Fruit fly (Drosophila melanogaster): ENCODE measurements around the gene S.

The S gene

dm6 chr2L:1047245-1047644 is 30.4 kb downstream of the S start:
- no peak for TF ChIP-seq HLH106 (tag; optimal IDR thresholded peaks at IDR 0.05)
- TF ChIP-seq usp (GFP tag; optimal IDR thresholded peaks at IDR 0.05), result no peak
- TF ChIP-seq CG9705 (GFP tag; optimal IDR thresholded peaks at IDR 0.05), result no peak
- no peak for TF ChIP-seq Mio (GFP tag; optimal IDR thresholded peaks at IDR 0.05)
- TF ChIP-seq br (GFP tag; optimal IDR thresholded peaks at IDR 0.05), result no peak
- no peak for TF ChIP-seq Sp1 (GFP tag; optimal IDR thresholded peaks at IDR 0.05)
- TF ChIP-seq dsf (GFP tag; optimal IDR thresholded peaks at IDR 0.05; ENCODE audit: borderline replicate concordance), result no peak
- TF ChIP-seq woc (GFP tag; optimal IDR thresholded peaks at IDR 0.05), result no peak
- TF ChIP-seq sage (GFP tag; optimal IDR thresholded peaks at IDR 0.05), result no peak
- TF ChIP-seq Vsx2 (GFP tag; optimal IDR thresholded peaks at IDR 0.05; ENCODE audit: partially characterized antibody), result no peak
- TF ChIP-seq GATAd (GFP tag; optimal IDR thresholded peaks at IDR 0.05), result no peak
- TF ChIP-seq lola (GFP tag; optimal IDR thresholded peaks at IDR 0.05), result no peak
- no peak for TF ChIP-seq Abd-B (GFP tag; optimal IDR thresholded peaks at IDR 0.05)
- no peak for TF ChIP-seq CG32264 (GFP tag; optimal IDR thresholded peaks at IDR 0.05)
- no peak for TF ChIP-seq fru (GFP tag; optimal IDR thresholded peaks at IDR 0.05)
- no peak for TF ChIP-seq psq (GFP tag; optimal IDR thresholded peaks at IDR 0.05)
- no peak for TF ChIP-seq dmrt93B (GFP tag; optimal IDR thresholded peaks at IDR 0.05)
- no peak for TF ChIP-seq OdsH (GFP tag; optimal IDR thresholded peaks at IDR 0.05)
- no peak for TF ChIP-seq foxo (GFP tag; optimal IDR thresholded peaks at IDR 0.05)
- no peak for TF ChIP-seq jim (GFP tag; optimal IDR thresholded peaks at IDR 0.05)

dm6 chr2L:1043195-1043990 is 34.2 kb downstream of the S start:
- TF ChIP-seq foxo (GFP tag; optimal IDR thresholded peaks at IDR 0.05), result no peak

dm6 chr2L:1036811-1037296 is 40.8 kb downstream of the S start, which contains the start of gene gNacalpha:
gNacalpha (plus strand) TSS chr2L:1037246.
- TF ChIP-seq foxo (GFP tag; optimal IDR thresholded peaks at IDR 0.05), result no peak
- TF ChIP-seq OdsH (GFP tag; optimal IDR thresholded peaks at IDR 0.05), result no peak
- no peak for TF ChIP-seq pan (optimal IDR thresholded peaks at IDR 0.05)
- no peak for TF ChIP-seq fru (GFP tag; optimal IDR thresholded peaks at IDR 0.05)
- no peak for TF ChIP-seq h (GFP tag; optimal IDR thresholded peaks at IDR 0.05)
- no peak for TF ChIP-seq tai (GFP tag; optimal IDR thresholded peaks at IDR 0.05)
- no peak for TF ChIP-seq HLH106 (tag; optimal IDR thresholded peaks at IDR 0.05)
- TF ChIP-seq CG32264 (GFP tag; optimal IDR thresholded peaks at IDR 0.05), result no peak

dm6 chr2L:1026797-1027196 is 50.8 kb downstream of the S start, which contains the start of gene CG4375:
CG4375 (minus strand) TSS chr2L:1026897.
- TF ChIP-seq Abd-B (GFP tag; optimal IDR thresholded peaks at IDR 0.05) (no peak), sv (GFP tag; optimal IDR thresholded peaks at IDR 0.05) (no peak), GATAd (GFP tag; optimal IDR thresholded peaks at IDR 0.05) (no peak), fru (GFP tag; optimal IDR thresholded peaks at IDR 0.05) (no peak), usp (GFP tag; optimal IDR thresholded peaks at IDR 0.05) (no peak), Dfd (GFP tag; optimal IDR thresholded peaks at IDR 0.05) (no peak)

- no peak for TF ChIP-seq h (GFP tag; optimal IDR thresholded peaks at IDR 0.05)
- TF ChIP-seq psq (GFP tag; optimal IDR thresholded peaks at IDR 0.05), result no peak
- TF ChIP-seq CG32264 (GFP tag; optimal IDR thresholded peaks at IDR 0.05), result no peak
- TF ChIP-seq jim (GFP tag; optimal IDR thresholded peaks at IDR 0.05), result no peak
- no peak for TF ChIP-seq woc (GFP tag; optimal IDR thresholded peaks at IDR 0.05)
- no peak for TF ChIP-seq Rel (GFP tag; optimal IDR thresholded peaks at IDR 0.05)
- TF ChIP-seq Rel (tag; optimal IDR thresholded peaks at IDR 0.05), result no peak
- no peak for TF ChIP-seq pan (optimal IDR thresholded peaks at IDR 0.05)
These were observed 68.7 kb downstream of the S start for dm6 chr2L:1008923-1009322.

- TF ChIP-seq h (GFP tag; optimal IDR thresholded peaks at IDR 0.05), result no peak
- no peak for TF ChIP-seq woc (GFP tag; optimal IDR thresholded peaks at IDR 0.05)
- no peak for TF ChIP-seq CG32264 (GFP tag; optimal IDR thresholded peaks at IDR 0.05)
- TF ChIP-seq Hr83 (GFP tag; optimal IDR thresholded peaks at IDR 0.05; ENCODE audit: poor library complexity, severe bottlenecking), result no peak
- TF ChIP-seq Abd-B (GFP tag; optimal IDR thresholded peaks at IDR 0.05), result no peak
- no peak for TF ChIP-seq N (GFP tag; optimal IDR thresholded peaks at IDR 0.05)
- TF ChIP-seq Dfd (GFP tag; optimal IDR thresholded peaks at IDR 0.05), result no peak
- no peak for TF ChIP-seq OdsH (GFP tag; optimal IDR thresholded peaks at IDR 0.05)
- TF ChIP-seq dl (GFP tag; optimal IDR thresholded peaks at IDR 0.05; ENCODE audit: insufficient read depth in 1 of 2, partially characterized antibody in 2 of 2), result no peak
These were observed 69.8 kb downstream of the S start for dm6 chr2L:1007840-1008241.

Measured in whole organism, wandering third instar larva.